Worm (Caenorhabditis elegans) whole organism, L4 larva: ENCODE data around the gene djr-1.1.
A peak's percentile ranks its signal among the peaks of the same experiment; 100 is the strongest.

Experiments
- F10B5.3 ChIP-seq: sonication (generic microtip); optimal IDR thresholded peaks from 2 replicates; lab custom pipeline; 2016; ENCODE audit warnings: mild to moderate bottlenecking, missing genetic modification characterization, missing compliant biosample characterization
- F49E8.2 ChIP-seq: sonication (generic microtip); optimal IDR thresholded peaks from 2 replicates; lab custom pipeline; 2016; ENCODE audit warnings: missing compliant biosample characterization, mild to moderate bottlenecking, missing genetic modification characterization, borderline replicate concordance
- R02D3.7 ChIP-seq: fragments of 150-350 bp; sonication (generic microtip); optimal IDR thresholded peaks from 3 replicates; lab custom pipeline; 2014; ENCODE audit warnings: missing biosample characterization, missing genetic modification characterization
- T26A8.4 ChIP-seq: fragments of 200-800 bp; sonication (Bioruptor generic); IDR thresholded peaks from 2 replicates; pipeline ENCODE4 v1.3.6; 2022; ENCODE audit warnings: missing genetic modification characterization, missing compliant biosample characterization
- Y5F2A.4 ChIP-seq: fragments of 200-800 bp; sonication (Bioruptor generic); optimal IDR thresholded peaks from 2 replicates; lab custom pipeline; 2018; ENCODE audit warnings: mild to moderate bottlenecking, missing genetic modification characterization, missing compliant biosample characterization
- Y75B8A.6 ChIP-seq: fragments of 200-800 bp; sonication (Bioruptor generic); IDR thresholded peaks from 2 replicates; pipeline ENCODE4 v1.3.6; 2022; ENCODE audit warnings: missing genetic modification reagents, missing genetic modification characterization, missing compliant biosample characterization
- aha-1 ChIP-seq: fragments of 150-350 bp; peaks from one replicate; lab custom pipeline; 2014; ENCODE audit warnings: missing biosample characterization, missing genetic modification characterization
- aly-2 ChIP-seq: sonication (generic microtip); optimal IDR thresholded peaks from 2 replicates; lab custom pipeline; 2018; ENCODE audit warnings: missing biosample characterization, missing genetic modification characterization
- ceh-44 ChIP-seq: fragments of 200-800 bp; sonication (Bioruptor generic); IDR thresholded peaks from 2 replicates; pipeline ENCODE4 v1.3.6; 2022; ENCODE audit warnings: missing genetic modification reagents, missing genetic modification characterization, missing compliant biosample characterization
- ceh-82 ChIP-seq: sonication (generic microtip); optimal IDR thresholded peaks from 2 replicates; lab custom pipeline; 2017; ENCODE audit warnings: missing biosample characterization, missing genetic modification characterization
- ces-1 ChIP-seq: fragments of 150-350 bp; sonication (generic microtip); optimal IDR thresholded peaks from 4 replicates; lab custom pipeline; 2014; ENCODE audit warnings: missing biosample characterization, missing genetic modification reagents, missing genetic modification characterization
- daf-19 ChIP-seq: fragments of 200-800 bp; sonication (Bioruptor generic); conservative IDR thresholded peaks from 2 replicates; pipeline ENCODE4 v1.3.6; 2022; ENCODE audit warnings: missing genetic modification characterization, missing compliant biosample characterization
- duxl-1 ChIP-seq: sonication (generic microtip); optimal IDR thresholded peaks from 2 replicates; lab custom pipeline; 2016; ENCODE audit warnings: mild to moderate bottlenecking, missing genetic modification characterization, moderate library complexity, missing compliant biosample characterization; ENCODE audit not compliant: poor library complexity
- fos-1 ChIP-seq: fragments of 150-350 bp; optimal IDR thresholded peaks from 2 replicates; lab custom pipeline; 2014; ENCODE audit warnings: missing biosample characterization, missing genetic modification characterization
- hif-1 ChIP-seq, 2 experiments: sonication (generic microtip); optimal IDR thresholded peaks; 2 replicates each; lab custom pipeline; 2016 to 2017; ENCODE audit warnings: missing compliant biosample characterization in 2 of 2, missing genetic modification characterization in 2 of 2, missing genetic modification reagents in 2 of 2, missing genotype in 2 of 2, mild to moderate bottlenecking in 1 of 2
- hlh-30 ChIP-seq: sonication (generic microtip); optimal IDR thresholded peaks from 2 replicates; lab custom pipeline; 2017; ENCODE audit warnings: antibody characterized with exemption, mild to moderate bottlenecking, missing genetic modification characterization, missing compliant biosample characterization; ENCODE audit not compliant: insufficient read depth
- hmg-1.1 ChIP-seq: fragments of 200-800 bp; sonication (Bioruptor generic); IDR thresholded peaks from 2 replicates; pipeline ENCODE4 v1.3.6; 2022; ENCODE audit warnings: missing genetic modification reagents, missing genetic modification characterization, missing compliant biosample characterization
- lin-13 ChIP-seq: fragments of 150-350 bp; optimal IDR thresholded peaks from 2 replicates; lab custom pipeline; 2014; ENCODE audit warnings: missing biosample characterization, missing genetic modification reagents, missing genetic modification characterization
- lin-29 ChIP-seq: fragments of 200-800 bp; sonication (Bioruptor generic); IDR thresholded peaks from 2 replicates; pipeline ENCODE4 v1.3.6; 2022; ENCODE audit warnings: missing genetic modification reagents, missing genetic modification characterization, missing compliant biosample characterization
- lin-39 ChIP-seq: fragments of 150-350 bp; optimal IDR thresholded peaks from 2 replicates; lab custom pipeline; 2014; ENCODE audit warnings: missing biosample characterization, missing genetic modification reagents, missing genetic modification characterization
- lir-3 ChIP-seq: sonication (generic microtip); optimal IDR thresholded peaks from 2 replicates; lab custom pipeline; 2016; ENCODE audit warnings: mild to moderate bottlenecking, missing genetic modification characterization, missing compliant biosample characterization
- lsy-2 ChIP-seq, 2 experiments: fragments of 150-350 bp in 1 of 2; sonication (generic microtip) in 1 of 2; optimal IDR thresholded peaks; 2 replicates each; lab custom pipeline; 2014 to 2017; ENCODE audit warnings: missing biosample characterization in 2 of 2, missing genetic modification characterization in 2 of 2
- mdt-29 ChIP-seq: fragments of 200-800 bp; sonication (Bioruptor generic); IDR thresholded peaks from 2 replicates; pipeline ENCODE4 v1.3.6; 2022; ENCODE audit warnings: missing genetic modification reagents, missing genetic modification characterization, missing compliant biosample characterization
- mxl-3 ChIP-seq: fragments of 200-800 bp; sonication (Bioruptor generic); optimal IDR thresholded peaks from 2 replicates; lab custom pipeline; 2018; ENCODE audit warnings: mild to moderate bottlenecking, missing genetic modification characterization, missing compliant biosample characterization
- nhr-102 ChIP-seq: sonication (generic microtip); optimal IDR thresholded peaks from 2 replicates; lab custom pipeline; 2016; ENCODE audit warnings: mild to moderate bottlenecking, missing genetic modification characterization, moderate library complexity, missing compliant biosample characterization
- nhr-11 ChIP-seq: fragments of 150-350 bp; optimal IDR thresholded peaks from 2 replicates; lab custom pipeline; 2014; ENCODE audit warnings: missing biosample characterization, missing genetic modification characterization
- nhr-111 ChIP-seq: fragments of 200-800 bp; sonication (Bioruptor generic); optimal IDR thresholded peaks from 2 replicates; lab custom pipeline; 2018; ENCODE audit warnings: mild to moderate bottlenecking, missing genetic modification characterization, missing compliant biosample characterization
- nhr-41 ChIP-seq: fragments of 200-800 bp; sonication (Bioruptor generic); IDR thresholded peaks from 2 replicates; pipeline ENCODE4 v1.3.6; 2022; ENCODE audit warnings: missing genetic modification reagents, missing genetic modification characterization, missing compliant biosample characterization
- nhr-48 ChIP-seq: sonication (generic microtip); optimal IDR thresholded peaks from 2 replicates; lab custom pipeline; 2016; ENCODE audit warnings: mild to moderate bottlenecking, missing genetic modification characterization, missing compliant biosample characterization
- nhr-76 ChIP-seq: fragments of 150-350 bp; optimal IDR thresholded peaks from 2 replicates; lab custom pipeline; 2014; ENCODE audit warnings: missing biosample characterization, missing genetic modification characterization
- php-3 ChIP-seq: fragments of 200-800 bp; sonication (Bioruptor generic); IDR thresholded peaks from 2 replicates; pipeline ENCODE4 v1.3.6; 2022; ENCODE audit warnings: missing genetic modification reagents, missing genetic modification characterization, missing compliant biosample characterization
- pqm-1 ChIP-seq: sonication (generic microtip); optimal IDR thresholded peaks from 2 replicates; lab custom pipeline; 2017; ENCODE audit warnings: missing biosample characterization, missing genetic modification characterization
- rbr-2 ChIP-seq: sonication (generic microtip); optimal IDR thresholded peaks from 2 replicates; lab custom pipeline; 2016; ENCODE audit warnings: missing genotype, missing genetic modification characterization, missing compliant biosample characterization
- saeg-2 ChIP-seq: fragments of 200-800 bp; sonication (Bioruptor generic); IDR thresholded peaks from 2 replicates; pipeline ENCODE4 v1.3.6; 2022; ENCODE audit warnings: missing genetic modification reagents, missing genetic modification characterization, missing compliant biosample characterization
- sdz-12 ChIP-seq: fragments of 200-800 bp; sonication (Bioruptor generic); optimal IDR thresholded peaks from 2 replicates; lab custom pipeline; 2018; ENCODE audit warnings: mild to moderate bottlenecking, missing genetic modification characterization, missing compliant biosample characterization
- set-16 ChIP-seq: fragments of 200-800 bp; sonication (Bioruptor generic); IDR thresholded peaks from 2 replicates; pipeline ENCODE4 v1.3.6; 2022; ENCODE audit warnings: missing genetic modification reagents, missing genetic modification characterization, missing compliant biosample characterization
- skn-1 ChIP-seq: fragments of 150-350 bp; optimal IDR thresholded peaks from 2 replicates; lab custom pipeline; 2014; ENCODE audit warnings: missing biosample characterization, missing genetic modification characterization
- snpc-1.2 ChIP-seq: fragments of 200-800 bp; sonication (Bioruptor generic); IDR thresholded peaks from 2 replicates; pipeline ENCODE4 v1.3.6; 2022; ENCODE audit warnings: missing genetic modification reagents, missing genetic modification characterization, missing compliant biosample characterization
- unc-62 ChIP-seq, 3 experiments: fragments of 150-350 bp in 1 of 3; sonication (generic microtip); optimal IDR thresholded peaks in 2 of 3; peaks in 1 of 3; 1 replicate in 1 of 3; 2 replicates in 2 of 3; lab custom pipeline; 2014 to 2017; ENCODE audit warnings: missing biosample characterization in 3 of 3, missing genetic modification characterization in 3 of 3, missing genetic modification reagents in 3 of 3, missing genotype in 1 of 3
- zfp-2 ChIP-seq: sonication (generic microtip); optimal IDR thresholded peaks from 2 replicates; lab custom pipeline; 2016; ENCODE audit warnings: mild to moderate bottlenecking, missing genetic modification characterization, missing compliant biosample characterization

The djr-1.1 gene

ce11 chrII:255124-255523, 35.3 kb upstream of the djr-1.1 start (continued):
- TF ChIP-seq lsy-2 (tag; optimal IDR thresholded peaks at IDR 0.05; lab: Kevin White, UChicago) (peak; percentile 70 to 95), ceh-82 (tag; lab: Kevin White, UChicago) (no peak), ces-1 (GFP tag; lab: Kevin White, UChicago) (peak; percentile 90), fos-1 (no peak), nhr-102 (peak; percentile 91), lin-29 (GFP tag; lab: Robert Waterston, UW) (peak; percentile 79), lir-3 (tag; lab: Kevin White, UChicago) (peak; percentile 0), skn-1 (tag; lab: Kevin White, UChicago) (peak; percentile 32), Y75B8A.6 (GFP tag; lab: Robert Waterston, UW) (no peak), ceh-44 (peak; percentile 86), F10B5.3 (tag; lab: Kevin White, UChicago) (peak; percentile 72), mdt-29 (GFP tag; lab: Robert Waterston, UW) (peak; percentile 46; the same call in 1 of the 2 replicates), php-3 (GFP tag; lab: Robert Waterston, UW) (peak; percentile 77), Y5F2A.4 (GFP tag; lab: Kevin White, UChicago) (no peak), saeg-2 (GFP tag; lab: Robert Waterston, UW) (0 out of 2 replicates have a peak, but pooled peaks have one; percentile 62), lin-13 (GFP tag; lab: Kevin White, UChicago) (peak; percentile 96), R02D3.7 (tag; lab: Kevin White, UChicago) (no peak), unc-62 (GFP tag; optimal IDR thresholded peaks at IDR 0.05 in 1 of 2; lab: Kevin White, UChicago) (peak in 1 of 2 experiments; percentile 45), unc-62 (tag; optimal IDR thresholded peaks at IDR 0.05; lab: Kevin White, UChicago) (no peak), F49E8.2 (tag; lab: Kevin White, UChicago) (peak; percentile 84), snpc-1.2 (GFP tag; lab: Robert Waterston, UW) (peak; percentile 67), nhr-76 (tag; lab: Kevin White, UChicago) (no peak), T26A8.4 (GFP tag; lab: Robert Waterston, UW) (peak; percentile 92), nhr-11 (peak; percentile 90), nhr-48 (tag; lab: Kevin White, UChicago) (peak; percentile 73), mxl-3 (GFP tag; lab: Kevin White, UChicago) (peak; percentile 82), set-16 (GFP tag; lab: Robert Waterston, UW) (peak; percentile 29; the same call in 1 of the 2 replicates), hmg-1.1 (GFP tag; lab: Robert Waterston, UW) (peak; percentile 92)

ce11 chrII:255753-256152, 34.6 kb upstream of the djr-1.1 start:
- peak; percentile 75 for TF ChIP-seq aha-1 (tag; lab: Kevin White, UChicago)

- TF ChIP-seq lin-39 (tag; lab: Kevin White, UChicago) = no peak
- no peak for TF ChIP-seq zfp-2 (tag; lab: Kevin White, UChicago)
- TF ChIP-seq nhr-41 (GFP tag; lab: Robert Waterston, UW) = no peak
- no peak for TF ChIP-seq rbr-2 (tag; lab: Kevin White, UChicago)
- no peak for TF ChIP-seq pqm-1 (tag; lab: Kevin White, UChicago)
- TF ChIP-seq hlh-30 = no peak
- no peak for TF ChIP-seq nhr-111 (GFP tag; lab: Kevin White, UChicago)
- TF ChIP-seq sdz-12 (GFP tag; lab: Kevin White, UChicago) = no peak
- TF ChIP-seq daf-19 = no peak
- TF ChIP-seq hif-1 (tag; optimal IDR thresholded peaks at IDR 0.05; lab: Kevin White, UChicago) = no peak
- no peak for TF ChIP-seq aly-2 (tag; lab: Kevin White, UChicago)
- no peak for TF ChIP-seq duxl-1 (tag; lab: Kevin White, UChicago)
- TF ChIP-seq, all 104 proteins: peak for 0
Measured at ce11 chrII:257519-257918, 32.9 kb upstream of the djr-1.1 start, which contains the start of gene cat-2. Gene cat-2 (plus strand): TSS chrII:257819.
